Fruit fly (Drosophila melanogaster) whole organism, pupa: Measurements from ENCODE around the gene Or94b.

Experiments used
- CG10348 ChIP-seq: fragments of 200-800 bp; sonication (Bioruptor generic); IDR thresholded peaks from 2 replicates; pipeline ENCODE4 v1.3.6; 2022; ENCODE audit warnings: missing biosample characterization, missing genetic modification characterization
- CG12605 ChIP-seq: fragments of 200-800 bp; sonication (Bioruptor generic); IDR thresholded peaks from 2 replicates; pipeline ENCODE4 v1.3.6; 2022; ENCODE audit warnings: missing biosample characterization, missing genetic modification characterization
- CG13204 ChIP-seq: fragments of 200-800 bp; sonication (Bioruptor generic); optimal IDR thresholded peaks from 2 replicates; lab custom pipeline; 2018; ENCODE audit warnings: missing biosample characterization, mild to moderate bottlenecking, missing genetic modification characterization, moderate library complexity
- CG14655 ChIP-seq: fragments of 200-800 bp; sonication (Bioruptor generic); optimal IDR thresholded peaks from 3 replicates; lab custom pipeline; 2017; ENCODE audit warnings: mild to moderate bottlenecking, missing biosample characterization, missing genetic modification reagents, missing genetic modification characterization
- CG32121 ChIP-seq: fragments of 200-800 bp; sonication (Bioruptor generic); IDR thresholded peaks from 2 replicates; pipeline ENCODE4 v1.3.6; 2022; ENCODE audit warnings: missing biosample characterization, missing genetic modification characterization
- CG34367 ChIP-seq: fragments of 200-800 bp; sonication (Bioruptor generic); optimal IDR thresholded peaks from 2 replicates; lab custom pipeline; 2018; ENCODE audit warnings: missing biosample characterization, mild to moderate bottlenecking, missing genetic modification characterization
- CG4496 ChIP-seq: fragments of 200-800 bp; sonication (Bioruptor generic); IDR thresholded peaks from 3 replicates; pipeline ENCODE4 v1.3.6; 2022; ENCODE audit warnings: missing biosample characterization, missing genetic modification characterization
- CG8159 ChIP-seq: fragments of 200-800 bp; sonication (Bioruptor generic); optimal IDR thresholded peaks from 3 replicates; lab custom pipeline; 2018; ENCODE audit warnings: missing biosample characterization, mild to moderate bottlenecking, missing genetic modification characterization, moderate library complexity
- CG8301 ChIP-seq: fragments of 200-800 bp; sonication (Bioruptor generic); optimal IDR thresholded peaks from 2 replicates; lab custom pipeline; 2018; ENCODE audit warnings: missing biosample characterization, mild to moderate bottlenecking, missing genetic modification characterization
- D1 ChIP-seq: fragments of 200-800 bp; sonication (Bioruptor generic); optimal IDR thresholded peaks from 2 replicates; lab custom pipeline; 2018; ENCODE audit warnings: missing biosample characterization, mild to moderate bottlenecking, missing genetic modification characterization, moderate library complexity
- EcR ChIP-seq: fragments of 200-800 bp; sonication (Bioruptor generic); optimal IDR thresholded peaks from 3 replicates; lab custom pipeline; 2019; ENCODE audit warnings: missing biosample characterization, missing genetic modification characterization, mild to moderate bottlenecking, moderate library complexity, missing genetic modification reagents
- Ets98B ChIP-seq: fragments of 200-800 bp; sonication (Bioruptor generic); IDR thresholded peaks from 2 replicates; pipeline ENCODE4 v1.3.6; 2022; ENCODE audit warnings: missing biosample characterization, missing genetic modification characterization
- Pif1A ChIP-seq: fragments of 200-800 bp; sonication (Bioruptor generic); optimal IDR thresholded peaks from 3 replicates; lab custom pipeline; 2016; ENCODE audit warnings: missing biosample characterization, missing genetic modification characterization
- Pif1B ChIP-seq: fragments of 200-800 bp; sonication (Bioruptor generic); optimal IDR thresholded peaks from 3 replicates; lab custom pipeline; 2016; ENCODE audit warnings: missing biosample characterization, missing genetic modification characterization
- fd96Ca ChIP-seq: fragments of 200-800 bp; sonication (Bioruptor generic); IDR thresholded peaks from 3 replicates; pipeline ENCODE4 v1.3.6; 2022; ENCODE audit warnings: missing biosample characterization, missing genetic modification characterization
- gl ChIP-seq: fragments of 200-800 bp; sonication (Bioruptor generic); optimal IDR thresholded peaks from 2 replicates; lab custom pipeline; 2018; ENCODE audit warnings: missing biosample characterization, mild to moderate bottlenecking, missing genetic modification characterization

Or94b gene

DNA sequence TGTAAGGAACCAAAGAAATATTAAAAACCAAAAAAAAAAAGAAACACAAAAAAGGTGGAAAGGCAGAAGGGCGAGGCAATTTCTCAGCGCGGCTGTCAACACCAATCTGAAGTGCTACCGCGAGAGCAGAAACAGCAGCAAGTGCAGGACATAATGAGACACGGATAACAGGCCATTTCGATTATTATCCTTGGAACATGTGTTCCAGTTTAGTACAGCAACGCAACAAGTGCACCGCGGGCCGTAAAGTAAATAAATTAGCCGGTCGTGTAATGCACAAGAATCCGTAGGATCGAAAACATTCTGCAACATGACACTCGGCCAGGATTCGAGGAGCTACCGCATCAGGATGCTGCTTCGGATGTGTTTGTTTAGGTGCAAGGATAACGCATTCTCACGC, 49.0 kb downstream of the Or94b start:
- TF ChIP-seq CG13204 (GFP tag; lab: Kevin White, UChicago), result no peak
- no peak for TF ChIP-seq EcR
- TF ChIP-seq Ets98B (GFP tag; lab: Robert Waterston, UW), result no peak
- no peak for TF ChIP-seq Pif1B (GFP tag; lab: Kevin White, UChicago)
- TF ChIP-seq CG8159, result no peak
- TF ChIP-seq CG14655 (GFP tag; lab: Kevin White, UChicago), result no peak
- TF ChIP-seq CG8301 (tag; lab: Kevin White, UChicago), result no peak
- no peak for TF ChIP-seq CG12605 (GFP tag; lab: Robert Waterston, UW)
- no peak for TF ChIP-seq CG10348
- TF ChIP-seq fd96Ca, result no peak
- no peak for TF ChIP-seq CG4496 (GFP tag; lab: Robert Waterston, UW)
- no peak for TF ChIP-seq CG34367 (tag; lab: Kevin White, UChicago)
- no peak for TF ChIP-seq D1
- TF ChIP-seq gl, result no peak
- no peak for TF ChIP-seq CG32121 (GFP tag; lab: Robert Waterston, UW)
- no peak for TF ChIP-seq Pif1A (GFP tag; lab: Kevin White, UChicago)
- TF ChIP-seq, all 21 proteins: peak for 0
